Worm (Caenorhabditis elegans) whole organism, young adult: ENCODE data around the gene unc-10.

Experiments used
- B0019.2 ChIP-seq: fragments of 200-800 bp; sonication (Bioruptor generic); conservative IDR thresholded peaks from 2 replicates; pipeline ENCODE4 v1.3.6; 2022; ENCODE audit warnings: missing genetic modification reagents, missing genetic modification characterization, missing compliant biosample characterization
- B0035.1 ChIP-seq: sonication (generic microtip); optimal IDR thresholded peaks from 2 replicates; lab custom pipeline; 2016; ENCODE audit warnings: missing genetic modification characterization, mild to moderate bottlenecking, missing compliant biosample characterization, missing genotype, missing genetic modification reagents
- B0261.1 ChIP-seq: sonication (generic microtip); optimal IDR thresholded peaks from 2 replicates; lab custom pipeline; 2016; ENCODE audit warnings: mild to moderate bottlenecking, missing genetic modification characterization, moderate library complexity, missing compliant biosample characterization
- B0336.3 ChIP-seq: fragments of 200-800 bp; sonication (Bioruptor generic); IDR thresholded peaks from 2 replicates; pipeline ENCODE4 v1.3.6; 2022; ENCODE audit warnings: missing genetic modification characterization, missing compliant biosample characterization
- F23B12.7 ChIP-seq: sonication (generic microtip); optimal IDR thresholded peaks from 2 replicates; lab custom pipeline; 2017; ENCODE audit warnings: missing genetic modification characterization, mild to moderate bottlenecking, missing compliant biosample characterization, antibody characterized with exemption, moderate library complexity; ENCODE audit not compliant: insufficient read depth
- F33H1.4 ChIP-seq: fragments of 200-800 bp; sonication (Bioruptor generic); IDR thresholded peaks from 2 replicates; pipeline ENCODE4 v1.3.6; 2022; ENCODE audit warnings: missing genetic modification reagents, missing genetic modification characterization, missing compliant biosample characterization
- F55B11.4 ChIP-seq: sonication (generic microtip); optimal IDR thresholded peaks from 2 replicates; lab custom pipeline; 2016; ENCODE audit warnings: missing compliant biosample characterization, missing genetic modification characterization, borderline replicate concordance; ENCODE audit not compliant: insufficient read depth
- F57C9.4 ChIP-seq: sonication (generic microtip); optimal IDR thresholded peaks from 2 replicates; lab custom pipeline; 2017; ENCODE audit warnings: mild to moderate bottlenecking, missing genetic modification characterization, missing compliant biosample characterization
- K11D2.4 ChIP-seq: fragments of 200-800 bp; sonication (Bioruptor generic); IDR thresholded peaks from 2 replicates; pipeline ENCODE4 v1.3.6; 2022; ENCODE audit warnings: missing genetic modification reagents, missing genetic modification characterization, missing compliant biosample characterization
- T07F8.4 ChIP-seq: sonication (generic microtip); optimal IDR thresholded peaks from 2 replicates; lab custom pipeline; 2016; ENCODE audit warnings: mild to moderate bottlenecking, missing genetic modification characterization, moderate library complexity, missing compliant biosample characterization
- Y67H2A.10 ChIP-seq: fragments of 200-800 bp; sonication (Bioruptor generic); conservative IDR thresholded peaks from 2 replicates; pipeline ENCODE4 v1.3.6; 2022; ENCODE audit warnings: missing genetic modification reagents, missing genetic modification characterization, missing compliant biosample characterization
- Y79H2A.3 ChIP-seq: fragments of 200-800 bp; sonication (Bioruptor generic); conservative IDR thresholded peaks from 2 replicates; pipeline ENCODE4 v1.3.6; 2022; ENCODE audit warnings: missing genetic modification reagents, missing genetic modification characterization, missing compliant biosample characterization
- akir-1 ChIP-seq: fragments of 200-800 bp; sonication (Bioruptor generic); optimal IDR thresholded peaks from 2 replicates; lab custom pipeline; 2018; ENCODE audit warnings: mild to moderate bottlenecking, missing genetic modification characterization, moderate library complexity, missing compliant biosample characterization
- attf-5 ChIP-seq: fragments of 200-800 bp; sonication (Bioruptor generic); optimal IDR thresholded peaks from 2 replicates; lab custom pipeline; 2018; ENCODE audit warnings: mild to moderate bottlenecking, missing genetic modification characterization, missing compliant biosample characterization
- bed-1 ChIP-seq: fragments of 200-800 bp; sonication (Bioruptor generic); IDR thresholded peaks from 2 replicates; pipeline ENCODE4 v1.3.6; 2022; ENCODE audit warnings: missing genetic modification reagents, missing genetic modification characterization, missing compliant biosample characterization
- cebp-1 ChIP-seq, 2 experiments: fragments of 200-800 bp in 1 of 2; sonication (Bioruptor generic) in 1 of 2; sonication (generic microtip) in 1 of 2; IDR thresholded peaks in 1 of 2; optimal IDR thresholded peaks in 1 of 2; 2 replicates each; pipeline versions ENCODE4 v1.3.6 to Lab custom; 2017 to 2022; ENCODE audit warnings: missing compliant biosample characterization in 2 of 2, missing genetic modification characterization in 2 of 2, mild to moderate bottlenecking in 1 of 2, missing genetic modification reagents in 1 of 2, moderate library complexity in 1 of 2
- cebp-2 ChIP-seq: fragments of 200-800 bp; sonication (Bioruptor generic); IDR thresholded peaks from 2 replicates; pipeline ENCODE4 v1.3.6; 2022; ENCODE audit warnings: missing genetic modification characterization, missing compliant biosample characterization
- die-1 ChIP-seq: sonication (generic microtip); optimal IDR thresholded peaks from 2 replicates; lab custom pipeline; 2016; ENCODE audit warnings: missing genotype, mild to moderate bottlenecking, missing genetic modification characterization, missing compliant biosample characterization
- egrh-3 ChIP-seq: fragments of 200-800 bp; sonication (Bioruptor generic); IDR thresholded peaks from 2 replicates; pipeline ENCODE4 v1.3.6; 2022; ENCODE audit warnings: missing genetic modification reagents, missing genetic modification characterization, missing compliant biosample characterization
- ekl-4 ChIP-seq: fragments of 200-800 bp; sonication (Bioruptor generic); IDR thresholded peaks from 2 replicates; pipeline ENCODE4 v1.3.6; 2022; ENCODE audit warnings: missing genetic modification reagents, missing genetic modification characterization, missing compliant biosample characterization
- gei-17 ChIP-seq: fragments of 200-800 bp; sonication (Bioruptor generic); optimal IDR thresholded peaks from 2 replicates; lab custom pipeline; 2018; ENCODE audit warnings: mild to moderate bottlenecking, missing genetic modification characterization, missing compliant biosample characterization
- hlh-12 ChIP-seq: sonication (generic microtip); optimal IDR thresholded peaks from 2 replicates; lab custom pipeline; 2016; ENCODE audit warnings: missing genetic modification characterization, missing compliant biosample characterization
- lag-1 ChIP-seq: fragments of 200-800 bp; sonication (Bioruptor generic); IDR thresholded peaks from 2 replicates; pipeline ENCODE4 v1.3.6; 2022; ENCODE audit warnings: missing genetic modification reagents, missing genetic modification characterization, missing compliant biosample characterization
- lin-54 ChIP-seq: fragments of 200-800 bp; sonication (Bioruptor generic); optimal IDR thresholded peaks from 2 replicates; lab custom pipeline; 2018; ENCODE audit warnings: mild to moderate bottlenecking, missing genetic modification characterization, missing compliant biosample characterization
- lsl-1 ChIP-seq: fragments of 200-800 bp; sonication (Bioruptor generic); optimal IDR thresholded peaks from 2 replicates; lab custom pipeline; 2018; ENCODE audit warnings: mild to moderate bottlenecking, missing genetic modification characterization, moderate library complexity, missing compliant biosample characterization
- mcd-1 ChIP-seq: fragments of 200-800 bp; sonication (Bioruptor generic); IDR thresholded peaks from 2 replicates; pipeline ENCODE4 v1.3.6; 2022; ENCODE audit warnings: missing genetic modification reagents, missing genetic modification characterization, missing compliant biosample characterization
- mes-4 ChIP-seq: sonication (generic microtip); optimal IDR thresholded peaks from 2 replicates; lab custom pipeline; 2016; ENCODE audit warnings: missing genotype, missing genetic modification characterization, missing compliant biosample characterization
- nfya-1 ChIP-seq: sonication (generic microtip); optimal IDR thresholded peaks from 2 replicates; lab custom pipeline; 2017; ENCODE audit warnings: antibody characterized with exemption, missing compliant biosample characterization, missing genetic modification characterization, borderline replicate concordance; ENCODE audit not compliant: insufficient read depth
- nfya-2 ChIP-seq: fragments of 200-800 bp; sonication (Bioruptor generic); IDR thresholded peaks from 2 replicates; pipeline ENCODE4 v1.3.6; 2022; ENCODE audit warnings: missing genetic modification reagents, missing genetic modification characterization, missing compliant biosample characterization
- nfyb-1 ChIP-seq: fragments of 200-800 bp; sonication (Bioruptor generic); IDR thresholded peaks from 2 replicates; pipeline ENCODE4 v1.3.6; 2022; ENCODE audit warnings: missing genetic modification reagents, missing genetic modification characterization, missing compliant biosample characterization
- nhr-179 ChIP-seq: sonication (generic microtip); optimal IDR thresholded peaks from 2 replicates; lab custom pipeline; 2016; ENCODE audit warnings: mild to moderate bottlenecking, missing genetic modification characterization, missing compliant biosample characterization
- pbrm-1 ChIP-seq: fragments of 200-800 bp; sonication (Bioruptor generic); IDR thresholded peaks from 2 replicates; pipeline ENCODE4 v1.3.6; 2022; ENCODE audit warnings: missing genetic modification reagents, missing genetic modification characterization, missing compliant biosample characterization
- sptf-2 ChIP-seq: fragments of 200-800 bp; sonication (Bioruptor generic); optimal IDR thresholded peaks from 2 replicates; lab custom pipeline; 2018; ENCODE audit warnings: mild to moderate bottlenecking, missing genetic modification characterization, missing compliant biosample characterization
- tlf-1 ChIP-seq: fragments of 200-800 bp; sonication (Bioruptor generic); optimal IDR thresholded peaks from 2 replicates; lab custom pipeline; 2018; ENCODE audit warnings: mild to moderate bottlenecking, missing genetic modification characterization, missing compliant biosample characterization
- unc-130 ChIP-seq: sonication (generic microtip); optimal IDR thresholded peaks from 2 replicates; lab custom pipeline; 2016; ENCODE audit warnings: missing genetic modification reagents, missing genetic modification characterization, missing compliant biosample characterization
- zfh-2 ChIP-seq: fragments of 200-800 bp; sonication (Bioruptor generic); conservative IDR thresholded peaks from 2 replicates; pipeline ENCODE4 v1.3.6; 2022; ENCODE audit warnings: missing genetic modification reagents, missing genetic modification characterization, missing compliant biosample characterization
- ztf-22 ChIP-seq: fragments of 200-800 bp; sonication (Bioruptor generic); optimal IDR thresholded peaks from 2 replicates; lab custom pipeline; 2018; ENCODE audit warnings: mild to moderate bottlenecking, missing genetic modification characterization, moderate library complexity, missing compliant biosample characterization
- ztf-25 ChIP-seq: fragments of 200-800 bp; sonication (Bioruptor generic); IDR thresholded peaks from 2 replicates; pipeline ENCODE4 v1.3.6; 2022; ENCODE audit warnings: missing genetic modification reagents, missing genetic modification characterization, missing compliant biosample characterization
- ztf-28 ChIP-seq: fragments of 200-800 bp; sonication (Bioruptor generic); IDR thresholded peaks from 2 replicates; pipeline ENCODE4 v1.3.6; 2022; ENCODE audit warnings: missing genetic modification reagents, missing genetic modification characterization, missing compliant biosample characterization

Gene unc-10

DNA sequence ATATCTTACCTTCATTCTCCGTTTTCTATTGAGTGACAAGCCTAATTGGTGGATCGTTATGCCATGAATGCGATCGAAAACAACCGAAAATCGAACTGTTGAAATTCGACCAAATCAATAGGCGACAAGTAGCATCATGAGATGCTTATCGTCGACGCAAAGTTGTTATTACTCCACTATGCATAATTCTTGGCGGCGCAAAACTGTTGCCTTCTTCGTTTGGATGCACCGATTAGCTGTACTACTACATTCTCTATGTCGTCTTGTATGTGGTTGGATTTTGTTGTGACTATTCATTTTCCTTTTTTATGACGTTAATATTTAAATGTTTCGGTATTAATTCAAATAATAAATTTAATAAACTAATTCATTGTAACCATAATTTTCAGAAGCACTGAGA is 8.2 kb downstream of the unc-10 start, which contains the start of gene F46H5.11 (continued):
- TF ChIP-seq cebp-1 (GFP tag; IDR thresholded peaks at IDR 0.05; lab: Robert Waterston, UW) = no peak
- no peak for TF ChIP-seq cebp-1 (tag; optimal IDR thresholded peaks at IDR 0.05; lab: Kevin White, UChicago)
- no peak for TF ChIP-seq F23B12.7 (tag; lab: Kevin White, UChicago)
- no peak for TF ChIP-seq hlh-12 (tag; lab: Kevin White, UChicago)

DNA sequence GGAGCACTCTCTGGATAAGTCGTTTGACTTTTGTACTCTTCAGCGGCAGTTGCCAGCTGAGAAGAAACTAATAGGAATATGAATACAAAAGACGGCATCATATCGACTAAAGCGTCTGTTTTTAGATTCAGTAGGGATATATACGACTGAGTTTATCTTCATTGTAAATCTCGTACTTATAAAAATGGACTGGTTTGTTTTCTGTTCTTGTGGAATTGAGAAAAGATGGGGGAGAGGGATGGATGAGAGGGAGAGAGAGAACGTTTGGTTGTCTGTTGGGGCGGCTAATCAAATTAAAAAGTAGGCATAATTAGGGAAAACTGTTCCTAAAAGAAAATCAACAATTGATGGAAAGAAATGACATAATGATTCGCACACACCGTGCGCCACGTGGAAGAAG is 10.7 kb downstream of the unc-10 start, which contains the start of gene grd-7:
TSS of gene grd-7 (minus strand) at position 101 of the 400 bp plus-strand sequence.
- no peak for TF ChIP-seq ekl-4
- no peak for TF ChIP-seq F33H1.4 (GFP tag; lab: Robert Waterston, UW)
- no peak for TF ChIP-seq gei-17 (GFP tag; lab: Kevin White, UChicago)
- no peak for TF ChIP-seq pbrm-1 (GFP tag; lab: Robert Waterston, UW)
- no peak for TF ChIP-seq Y67H2A.10 (GFP tag; lab: Robert Waterston, UW)
- TF ChIP-seq B0261.1 (tag; lab: Kevin White, UChicago) = no peak
- TF ChIP-seq nhr-179 = no peak
- no peak for TF ChIP-seq B0035.1 (tag; lab: Kevin White, UChicago)
- no peak for TF ChIP-seq unc-130 (GFP tag; lab: Kevin White, UChicago)
- TF ChIP-seq die-1 = no peak
- TF ChIP-seq T07F8.4 (tag; lab: Kevin White, UChicago) = no peak
- no peak for TF ChIP-seq B0019.2
- no peak for TF ChIP-seq sptf-2 (GFP tag; lab: Kevin White, UChicago)
- TF ChIP-seq lin-54 (GFP tag; lab: Kevin White, UChicago) = no peak

DNA sequence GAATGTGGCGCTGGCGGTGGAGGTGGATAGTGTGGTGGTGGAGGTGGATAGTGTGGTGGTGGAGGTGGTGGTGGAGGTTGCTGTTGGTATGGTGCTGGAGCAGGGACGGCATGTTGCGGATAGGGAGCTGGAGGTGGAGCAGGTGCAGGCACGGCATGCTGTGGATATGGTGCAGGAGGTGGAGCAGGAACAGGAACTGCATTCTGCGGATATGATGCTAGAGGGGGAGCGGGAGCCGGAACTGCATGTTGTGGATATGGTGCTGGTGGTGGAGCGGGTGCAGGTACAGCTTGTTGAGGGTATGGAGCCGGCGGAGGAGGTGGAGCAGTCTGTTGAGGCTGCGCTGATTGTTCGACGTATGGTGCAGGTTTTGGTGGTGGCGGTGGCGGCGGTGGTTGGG is 11.2 kb downstream of the unc-10 start:
- TF ChIP-seq B0336.3 (GFP tag; lab: Robert Waterston, UW) = no peak
- no peak for TF ChIP-seq lsl-1 (GFP tag; lab: Kevin White, UChicago)
- TF ChIP-seq zfh-2 (GFP tag; lab: Robert Waterston, UW) = peak; percentile 89
- peak; percentile 79 for TF ChIP-seq egrh-3 (GFP tag; lab: Robert Waterston, UW)
- 0 out of 2 replicates have a peak, but pooled peaks have one; percentile 24 for TF ChIP-seq cebp-2
- TF ChIP-seq, all 124 proteins: peak for 3

DNA sequence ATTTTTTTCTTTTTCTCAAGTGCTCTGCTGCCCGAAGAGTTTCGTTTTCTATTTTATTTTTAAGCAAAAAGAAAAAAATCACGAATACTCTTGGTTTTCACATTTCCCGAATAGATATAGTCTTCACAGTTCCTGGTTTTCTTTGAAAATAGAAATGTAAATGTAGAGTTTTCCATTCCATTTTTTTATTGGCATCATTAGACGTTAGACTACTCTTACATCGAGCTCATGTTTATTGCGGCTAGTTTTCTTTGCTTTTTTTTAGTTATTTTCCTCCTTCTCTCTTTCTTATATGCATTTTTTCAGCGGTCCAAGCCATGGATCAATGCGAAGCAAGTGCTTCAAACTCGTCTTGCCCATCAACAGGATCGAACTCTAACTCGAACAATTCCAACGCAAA is 14.8 kb downstream of the unc-10 start, which contains the start of gene F46H5.2:
TSS of gene F46H5.2 (plus strand) at position 301 of the 400 bp plus-strand sequence.
- peak; percentile 1; the same call in 1 of the 2 replicates for TF ChIP-seq zfh-2 (GFP tag; lab: Robert Waterston, UW)
- no peak for TF ChIP-seq lag-1 (GFP tag; lab: Robert Waterston, UW)

DNA sequence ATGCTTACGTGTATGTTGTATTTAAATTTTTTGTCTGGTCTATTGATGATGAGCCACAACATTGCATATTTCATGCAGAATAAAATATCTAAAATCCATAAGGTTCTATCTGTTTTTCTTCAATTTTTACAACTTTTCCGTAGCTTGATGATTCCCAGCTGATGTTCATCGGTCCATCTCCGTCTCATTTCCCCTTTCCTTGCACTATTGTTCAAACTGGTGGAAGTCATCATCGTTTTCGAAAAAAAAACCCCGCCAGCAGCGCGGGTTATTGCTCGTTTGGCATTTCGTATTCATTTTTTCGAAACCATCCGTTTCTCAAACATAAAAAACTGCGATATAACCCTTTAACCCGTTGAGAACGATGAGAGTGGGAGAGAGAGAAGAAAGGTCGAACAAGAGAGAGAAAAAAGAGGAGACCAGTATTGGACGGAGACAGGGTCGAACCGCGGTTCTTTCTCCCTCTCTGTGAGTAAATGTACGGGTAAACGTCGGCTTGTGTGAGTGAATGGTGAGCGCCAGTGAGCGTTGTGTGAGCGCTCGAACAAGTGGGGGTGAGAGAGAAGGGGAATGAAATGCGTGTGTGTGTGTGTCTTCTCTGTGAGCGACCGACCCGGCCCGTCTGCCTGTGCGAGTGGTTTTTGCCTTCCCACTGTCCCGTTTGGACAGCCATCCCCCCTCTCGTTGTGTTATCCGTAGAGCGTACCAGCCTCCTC is 15.4 kb downstream of the unc-10 start:
- no peak for TF ChIP-seq ztf-25 (GFP tag; lab: Robert Waterston, UW)
- no peak for TF ChIP-seq tlf-1 (GFP tag; lab: Kevin White, UChicago)
- no peak for TF ChIP-seq nfya-1 (tag; lab: Kevin White, UChicago)
- TF ChIP-seq F55B11.4 (tag; lab: Kevin White, UChicago) = no peak
- no peak for TF ChIP-seq bed-1 (GFP tag; lab: Robert Waterston, UW)
- no peak for TF ChIP-seq F57C9.4 (tag; lab: Kevin White, UChicago)
- no peak for TF ChIP-seq lin-54 (GFP tag; lab: Kevin White, UChicago)
- TF ChIP-seq Y79H2A.3 (GFP tag; lab: Robert Waterston, UW) = no peak
- peak; percentile 56 for TF ChIP-seq ztf-22
- TF ChIP-seq ztf-28 (GFP tag; lab: Robert Waterston, UW) = no peak
- peak; percentile 86 for TF ChIP-seq nfyb-1 (GFP tag; lab: Robert Waterston, UW)
- peak; percentile 84 for TF ChIP-seq attf-5 (GFP tag; lab: Kevin White, UChicago)
- peak; percentile 78 for TF ChIP-seq mcd-1 (GFP tag; lab: Robert Waterston, UW)
- TF ChIP-seq K11D2.4 (GFP tag; lab: Robert Waterston, UW) = peak; percentile 81
- no peak for TF ChIP-seq akir-1 (GFP tag; lab: Kevin White, UChicago)
- no peak for TF ChIP-seq cebp-2
- TF ChIP-seq B0035.1 (tag; lab: Kevin White, UChicago) = peak; percentile 51
- no peak for TF ChIP-seq nfya-2
- peak; percentile 7 for TF ChIP-seq mes-4
